Worm (Caenorhabditis elegans) whole organism, early embryonic: ENCODE data around the gene glb-11.

Experiments used
- B0310.2 ChIP-seq: sonication (generic microtip); optimal IDR thresholded peaks from 2 replicates; lab custom pipeline; 2016; ENCODE audit warnings: mild to moderate bottlenecking, missing genetic modification characterization, missing compliant biosample characterization
- aly-1 ChIP-seq: sonication (generic microtip); optimal IDR thresholded peaks from 2 replicates; lab custom pipeline; 2016; ENCODE audit warnings: missing genetic modification characterization, missing compliant biosample characterization
- ama-1 ChIP-seq: fragments of 150-350 bp; optimal IDR thresholded peaks from 2 replicates; lab custom pipeline; 2014
- ceh-13 ChIP-seq: fragments of 200-800 bp; sonication (Bioruptor generic); optimal IDR thresholded peaks from 2 replicates; lab custom pipeline; 2018; ENCODE audit warnings: mild to moderate bottlenecking, missing genetic modification characterization, missing compliant biosample characterization
- ceh-36 ChIP-seq: sonication (generic microtip); optimal IDR thresholded peaks from 2 replicates; lab custom pipeline; 2016; ENCODE audit warnings: missing genetic modification characterization, inconsistent platforms, missing compliant biosample characterization
- hmbx-1 ChIP-seq: sonication (generic microtip); optimal IDR thresholded peaks from 2 replicates; lab custom pipeline; 2016; ENCODE audit warnings: mild to moderate bottlenecking, missing genetic modification characterization, missing compliant biosample characterization
- hmg-4 ChIP-seq: fragments of 200-800 bp; sonication (Bioruptor generic); optimal IDR thresholded peaks from 2 replicates; lab custom pipeline; 2018; ENCODE audit warnings: mild to moderate bottlenecking, missing genetic modification characterization, missing compliant biosample characterization
- hnd-1 ChIP-seq: sonication (generic microtip); optimal IDR thresholded peaks from 2 replicates; lab custom pipeline; 2016; ENCODE audit warnings: missing genetic modification characterization, missing compliant biosample characterization
- pes-1 ChIP-seq: fragments of 200-800 bp; sonication (Bioruptor generic); IDR thresholded peaks from 2 replicates; pipeline ENCODE4 v1.3.6; 2022; ENCODE audit warnings: missing genetic modification reagents, missing genetic modification characterization, missing compliant biosample characterization
- scrt-1 ChIP-seq: fragments of 200-800 bp; sonication (Bioruptor generic); IDR thresholded peaks from 2 replicates; pipeline ENCODE4 v1.3.6; 2022; ENCODE audit warnings: missing genetic modification characterization, missing compliant biosample characterization
- sea-1 ChIP-seq: fragments of 200-800 bp; sonication (Bioruptor generic); conservative IDR thresholded peaks from 2 replicates; pipeline ENCODE4 v1.3.6; 2022; ENCODE audit warnings: missing genetic modification characterization, missing compliant biosample characterization
- tbx-37 ChIP-seq: fragments of 200-800 bp; sonication (Bioruptor generic); conservative IDR thresholded peaks from 2 replicates; pipeline ENCODE4 v1.3.6; 2022; ENCODE audit warnings: missing genetic modification reagents, missing genetic modification characterization, missing compliant biosample characterization
- tra-4 ChIP-seq: sonication (generic microtip); optimal IDR thresholded peaks from 2 replicates; lab custom pipeline; 2017; ENCODE audit warnings: missing genetic modification characterization, missing compliant biosample characterization

DNA sequence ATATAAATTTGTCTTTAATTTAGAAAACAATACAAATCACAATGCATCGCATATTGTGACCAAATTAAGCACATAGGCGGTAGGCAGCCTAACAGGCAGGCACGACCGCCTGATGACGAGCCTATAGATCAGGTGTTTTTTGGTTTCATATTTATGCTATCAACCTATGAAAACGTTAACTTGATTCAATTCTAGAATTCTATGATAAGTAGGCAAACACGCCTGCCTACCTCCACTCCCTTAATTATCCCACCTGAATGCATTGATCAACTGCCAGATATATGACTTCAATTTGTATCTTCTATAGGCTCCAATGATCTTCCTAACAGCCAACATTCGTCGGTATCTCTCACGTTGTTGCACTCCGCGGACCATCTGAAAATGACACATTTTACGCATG, 38.9 kb upstream of the glb-11 start:
- TF ChIP-seq ama-1 (no peak), ceh-13 (GFP tag; lab: Kevin White, UChicago) (no peak), scrt-1 (GFP tag; lab: Robert Waterston, UW) (no peak), sea-1 (GFP tag; lab: Robert Waterston, UW) (no peak), aly-1 (tag; lab: Kevin White, UChicago) (no peak), ceh-36 (tag; lab: Kevin White, UChicago) (no peak), hnd-1 (tag; lab: Kevin White, UChicago) (no peak), hmg-4 (GFP tag; lab: Kevin White, UChicago) (no peak), tbx-37 (GFP tag; lab: Robert Waterston, UW) (no peak), pes-1 (GFP tag; lab: Robert Waterston, UW) (no peak), tra-4 (tag; lab: Kevin White, UChicago) (no peak), hmbx-1 (tag; lab: Kevin White, UChicago) (no peak), B0310.2 (tag; lab: Kevin White, UChicago) (no peak)
